Worm (Caenorhabditis elegans) whole organism, L4 larva: ENCODE results near the gene T23B7.3.

Experiments
- ZK337.2 ChIP-seq: fragments of 200-800 bp; sonication (Bioruptor generic); IDR thresholded peaks from 2 replicates; pipeline ENCODE4 v1.3.6; 2022; ENCODE audit warnings: missing genetic modification reagents, missing genetic modification characterization, missing compliant biosample characterization
- ceh-28 ChIP-seq: fragments of 150-350 bp; optimal IDR thresholded peaks from 2 replicates; lab custom pipeline; 2014; ENCODE audit warnings: missing biosample characterization, missing genetic modification reagents, missing genetic modification characterization
- ceh-44 ChIP-seq: fragments of 200-800 bp; sonication (Bioruptor generic); IDR thresholded peaks from 2 replicates; pipeline ENCODE4 v1.3.6; 2022; ENCODE audit warnings: missing genetic modification reagents, missing genetic modification characterization, missing compliant biosample characterization
- fos-1 ChIP-seq: fragments of 150-350 bp; optimal IDR thresholded peaks from 2 replicates; lab custom pipeline; 2014; ENCODE audit warnings: missing biosample characterization, missing genetic modification characterization
- lsy-2 ChIP-seq, 2 experiments: fragments of 150-350 bp in 1 of 2; sonication (generic microtip) in 1 of 2; optimal IDR thresholded peaks; 2 replicates each; lab custom pipeline; 2014 to 2017; ENCODE audit warnings: missing biosample characterization in 2 of 2, missing genetic modification characterization in 2 of 2
- nhr-10 ChIP-seq: fragments of 150-350 bp; optimal IDR thresholded peaks from 2 replicates; lab custom pipeline; 2014; ENCODE audit warnings: missing biosample characterization, missing genetic modification characterization
- pqm-1 ChIP-seq: sonication (generic microtip); optimal IDR thresholded peaks from 2 replicates; lab custom pipeline; 2017; ENCODE audit warnings: missing biosample characterization, missing genetic modification characterization
- zag-1 ChIP-seq: fragments of 150-350 bp; optimal IDR thresholded peaks from 2 replicates; lab custom pipeline; 2014; ENCODE audit warnings: missing biosample characterization, missing genetic modification characterization

DNA sequence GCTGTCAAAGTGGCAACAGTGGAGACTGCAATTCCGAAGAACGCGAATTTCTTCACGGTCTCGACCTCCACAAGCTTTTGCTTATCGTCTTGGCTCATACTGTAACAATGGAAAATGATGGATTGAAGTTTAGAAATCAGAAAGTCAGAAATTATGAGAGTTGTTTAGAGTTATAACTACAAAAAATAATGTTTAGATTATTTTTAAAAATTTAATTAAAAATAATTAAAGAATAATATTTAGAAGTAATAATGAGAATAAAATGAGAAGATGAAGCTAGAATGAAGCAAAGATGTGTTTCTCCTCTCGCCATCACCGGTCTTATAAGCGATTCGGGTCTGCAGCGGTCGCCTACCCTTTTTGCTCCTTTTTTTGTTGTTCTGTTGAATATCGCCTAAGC is 23.0 kb downstream of the T23B7.3 start, which contains the start of gene col-73:
- TF ChIP-seq ceh-28 (no peak), nhr-10 (no peak), ceh-44 (GFP tag; lab: Robert Waterston, UW) (no peak), lsy-2 (tag; optimal IDR thresholded peaks at IDR 0.05; lab: Kevin White, UChicago) (no peak), fos-1 (tag; lab: Kevin White, UChicago) (no peak), ZK337.2 (no peak), pqm-1 (tag; lab: Kevin White, UChicago) (no peak), zag-1 (no peak)
